Worm (Caenorhabditis elegans) whole organism, early embryonic: ENCODE measurements around the gene T16A1.5.

Experiments used
- B0310.2 ChIP-seq: sonication (generic microtip); optimal IDR thresholded peaks from 2 replicates; lab custom pipeline; 2016; ENCODE audit warnings: mild to moderate bottlenecking, missing genetic modification characterization, missing compliant biosample characterization
- F13C5.2 ChIP-seq: sonication (generic microtip); optimal IDR thresholded peaks from 2 replicates; lab custom pipeline; 2017; ENCODE audit warnings: mild to moderate bottlenecking, missing genetic modification characterization, inconsistent platforms, missing compliant biosample characterization
- aly-1 ChIP-seq: sonication (generic microtip); optimal IDR thresholded peaks from 2 replicates; lab custom pipeline; 2016; ENCODE audit warnings: missing genetic modification characterization, missing compliant biosample characterization
- ama-1 ChIP-seq: fragments of 150-350 bp; optimal IDR thresholded peaks from 2 replicates; lab custom pipeline; 2014
- ceh-13 ChIP-seq: fragments of 200-800 bp; sonication (Bioruptor generic); optimal IDR thresholded peaks from 2 replicates; lab custom pipeline; 2018; ENCODE audit warnings: mild to moderate bottlenecking, missing genetic modification characterization, missing compliant biosample characterization
- ceh-36 ChIP-seq: sonication (generic microtip); optimal IDR thresholded peaks from 2 replicates; lab custom pipeline; 2016; ENCODE audit warnings: missing genetic modification characterization, inconsistent platforms, missing compliant biosample characterization
- ets-7 ChIP-seq: sonication (generic microtip); optimal IDR thresholded peaks from 2 replicates; lab custom pipeline; 2016; ENCODE audit warnings: missing genotype, missing genetic modification characterization, missing compliant biosample characterization
- flt-1 ChIP-seq: fragments of 200-800 bp; sonication (Bioruptor generic); IDR thresholded peaks from 2 replicates; pipeline ENCODE4 v1.3.6; 2022; ENCODE audit warnings: missing genetic modification characterization, missing compliant biosample characterization
- hmbx-1 ChIP-seq: sonication (generic microtip); optimal IDR thresholded peaks from 2 replicates; lab custom pipeline; 2016; ENCODE audit warnings: mild to moderate bottlenecking, missing genetic modification characterization, missing compliant biosample characterization
- hmg-4 ChIP-seq: fragments of 200-800 bp; sonication (Bioruptor generic); optimal IDR thresholded peaks from 2 replicates; lab custom pipeline; 2018; ENCODE audit warnings: mild to moderate bottlenecking, missing genetic modification characterization, missing compliant biosample characterization
- hnd-1 ChIP-seq: sonication (generic microtip); optimal IDR thresholded peaks from 2 replicates; lab custom pipeline; 2016; ENCODE audit warnings: missing genetic modification characterization, missing compliant biosample characterization
- pes-1 ChIP-seq: fragments of 200-800 bp; sonication (Bioruptor generic); IDR thresholded peaks from 2 replicates; pipeline ENCODE4 v1.3.6; 2022; ENCODE audit warnings: missing genetic modification reagents, missing genetic modification characterization, missing compliant biosample characterization
- scrt-1 ChIP-seq: fragments of 200-800 bp; sonication (Bioruptor generic); IDR thresholded peaks from 2 replicates; pipeline ENCODE4 v1.3.6; 2022; ENCODE audit warnings: missing genetic modification characterization, missing compliant biosample characterization
- sea-1 ChIP-seq: fragments of 200-800 bp; sonication (Bioruptor generic); conservative IDR thresholded peaks from 2 replicates; pipeline ENCODE4 v1.3.6; 2022; ENCODE audit warnings: missing genetic modification characterization, missing compliant biosample characterization
- tbx-11 ChIP-seq: fragments of 200-800 bp; sonication (Bioruptor generic); IDR thresholded peaks from 2 replicates; pipeline ENCODE4 v1.3.6; 2022; ENCODE audit warnings: missing genetic modification characterization, missing compliant biosample characterization
- tbx-37 ChIP-seq: fragments of 200-800 bp; sonication (Bioruptor generic); conservative IDR thresholded peaks from 2 replicates; pipeline ENCODE4 v1.3.6; 2022; ENCODE audit warnings: missing genetic modification reagents, missing genetic modification characterization, missing compliant biosample characterization
- tra-4 ChIP-seq: sonication (generic microtip); optimal IDR thresholded peaks from 2 replicates; lab custom pipeline; 2017; ENCODE audit warnings: missing genetic modification characterization, missing compliant biosample characterization

Gene T16A1.5

ce11 chrII:2083726-2084179 is at the start of gene T16A1.5, which contains the start of gene fbxc-49:
T16A1.5 (minus strand) TSS chrII:2083826.
fbxc-49 (plus strand) TSS chrII:2084129.
- TF ChIP-seq sea-1 (GFP tag; lab: Robert Waterston, UW): no peak
- no peak for TF ChIP-seq hmg-4 (GFP tag; lab: Kevin White, UChicago)
- no peak for TF ChIP-seq scrt-1 (GFP tag; lab: Robert Waterston, UW)
- no peak for TF ChIP-seq tra-4 (tag; lab: Kevin White, UChicago)
- TF ChIP-seq aly-1 (tag; lab: Kevin White, UChicago): no peak
- TF ChIP-seq tbx-37: no peak
- no peak for TF ChIP-seq pes-1

DNA sequence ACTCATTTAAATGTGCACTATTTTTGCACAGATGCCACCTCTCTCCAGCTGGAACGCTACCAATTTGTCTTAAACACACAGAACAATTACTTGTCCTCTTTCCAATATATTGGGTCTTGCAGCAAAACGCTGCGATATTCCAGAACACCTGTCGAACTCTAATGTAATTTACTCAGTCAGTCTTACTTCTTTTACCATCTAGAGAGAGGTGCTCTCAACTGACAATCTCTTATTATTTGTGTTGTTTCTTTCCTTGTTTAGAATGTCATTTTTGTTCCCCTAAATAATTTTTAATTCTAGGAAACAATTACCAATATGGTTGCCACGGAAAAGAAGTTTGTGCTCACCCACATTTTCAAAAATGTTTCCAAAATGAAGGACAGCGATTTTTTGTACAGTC is 47.1 kb upstream of the T16A1.5 start, which contains the start of gene sdz-28:
TSS of gene sdz-28 (plus strand) at position 301 of the 400 bp plus-strand sequence.
- TF ChIP-seq ama-1 (lab: Kevin White, UChicago) (no peak), ets-7 (tag; lab: Kevin White, UChicago) (no peak), ceh-13 (GFP tag; lab: Kevin White, UChicago) (no peak), tbx-11 (GFP tag; lab: Robert Waterston, UW) (no peak), pes-1 (no peak), sea-1 (GFP tag; lab: Robert Waterston, UW) (no peak), ceh-36 (no peak), F13C5.2 (no peak), tbx-37 (no peak), hmbx-1 (no peak)

DNA sequence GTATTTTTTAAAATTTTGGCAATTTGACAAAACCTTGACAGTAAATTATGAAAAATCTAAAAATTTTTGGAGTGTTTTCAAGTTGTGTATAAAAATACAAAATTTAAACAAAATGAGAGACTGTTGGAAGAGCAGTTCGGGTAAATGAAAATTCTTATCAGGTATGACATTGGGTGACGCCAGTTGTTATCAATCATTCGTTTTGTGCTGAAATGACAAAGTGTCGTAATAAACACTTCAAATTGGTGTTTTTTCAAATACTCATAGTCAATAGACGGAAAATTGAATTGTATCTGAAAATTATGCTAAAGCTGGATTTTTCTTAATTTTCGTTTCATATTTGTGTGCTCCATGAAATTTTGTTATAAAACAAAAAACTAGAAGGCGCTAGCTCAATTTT is 39.1 kb upstream of the T16A1.5 start:
- TF ChIP-seq ama-1 (lab: Kevin White, UChicago): no peak
- TF ChIP-seq tbx-11 (GFP tag; lab: Robert Waterston, UW): no peak
- TF ChIP-seq flt-1 (GFP tag; lab: Robert Waterston, UW): no peak
- no peak for TF ChIP-seq ceh-36
- no peak for TF ChIP-seq F13C5.2
- TF ChIP-seq hnd-1 (tag; lab: Kevin White, UChicago): no peak
- no peak for TF ChIP-seq aly-1 (tag; lab: Kevin White, UChicago)
- no peak for TF ChIP-seq ets-7 (tag; lab: Kevin White, UChicago)
- TF ChIP-seq sea-1 (GFP tag; lab: Robert Waterston, UW): no peak
- TF ChIP-seq B0310.2 (tag; lab: Kevin White, UChicago): no peak
- no peak for TF ChIP-seq scrt-1 (GFP tag; lab: Robert Waterston, UW)
- no peak for TF ChIP-seq hmbx-1
- TF ChIP-seq ceh-13 (GFP tag; lab: Kevin White, UChicago): no peak
- TF ChIP-seq tra-4 (tag; lab: Kevin White, UChicago): no peak
- no peak for TF ChIP-seq tbx-37
- TF ChIP-seq hmg-4 (GFP tag; lab: Kevin White, UChicago): no peak
- TF ChIP-seq pes-1: no peak

- TF ChIP-seq B0310.2 (tag; lab: Kevin White, UChicago) (no peak), aly-1 (tag; lab: Kevin White, UChicago) (no peak)
These were observed 38.5 kb upstream of the T16A1.5 start, which contains the start of gene math-37 for ce11 chrII:2122091-2122490. math-37 (minus strand) TSS chrII:2122191.

DNA sequence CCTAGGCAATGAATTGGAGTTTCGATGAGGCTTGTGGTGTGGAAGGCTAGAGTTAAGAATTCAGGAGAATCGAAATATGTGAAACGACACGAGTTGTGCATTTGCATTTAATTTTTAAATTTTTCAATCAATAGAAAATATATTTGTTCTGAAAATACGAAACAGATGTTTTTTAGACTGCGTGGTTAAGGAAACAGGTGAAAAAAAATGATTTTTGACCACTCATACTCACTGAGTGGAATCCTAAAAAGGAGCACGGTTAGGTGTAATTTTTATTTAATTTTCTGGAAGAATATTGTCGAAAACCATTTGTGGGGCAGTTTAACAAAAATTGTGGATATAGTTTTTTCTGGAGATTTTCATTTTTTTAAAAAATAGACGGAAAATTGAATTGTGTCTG is 33.2 kb upstream of the T16A1.5 start, which contains the start of gene srh-195:
TSS of gene srh-195 (minus strand) at position 101 of the 400 bp plus-strand sequence.
- TF ChIP-seq B0310.2 (tag; lab: Kevin White, UChicago) (no peak), pes-1 (no peak), tbx-37 (no peak), flt-1 (GFP tag; lab: Robert Waterston, UW) (no peak), tbx-11 (GFP tag; lab: Robert Waterston, UW) (no peak), hmbx-1 (no peak)

DNA sequence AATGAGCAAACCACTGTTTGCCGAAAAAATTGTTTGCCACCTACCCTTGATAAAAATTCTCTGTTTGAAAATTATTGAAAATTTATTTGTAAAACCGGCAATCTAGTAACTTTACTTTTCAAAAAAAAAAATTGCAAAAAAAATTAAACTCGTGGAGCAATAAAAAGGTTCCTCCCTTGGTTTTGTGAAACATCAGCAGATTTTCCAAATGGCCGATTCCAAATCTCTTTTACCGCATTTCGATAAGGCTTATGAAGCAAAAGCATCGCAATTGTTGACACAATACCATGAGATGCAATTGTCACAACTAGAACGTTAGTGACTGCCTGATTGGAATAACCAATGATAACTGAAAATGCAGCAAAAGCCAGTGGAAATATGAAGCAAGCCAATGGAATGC is 30.9 kb upstream of the T16A1.5 start:
- TF ChIP-seq tra-4 (tag; lab: Kevin White, UChicago) (no peak), hmg-4 (GFP tag; lab: Kevin White, UChicago) (no peak), scrt-1 (GFP tag; lab: Robert Waterston, UW) (no peak), tbx-11 (GFP tag; lab: Robert Waterston, UW) (no peak), hnd-1 (tag; lab: Kevin White, UChicago) (no peak), B0310.2 (tag; lab: Kevin White, UChicago) (no peak), hmbx-1 (no peak), tbx-37 (no peak), F13C5.2 (no peak), aly-1 (tag; lab: Kevin White, UChicago) (no peak), ceh-36 (no peak), flt-1 (GFP tag; lab: Robert Waterston, UW) (no peak), ceh-13 (GFP tag; lab: Kevin White, UChicago) (no peak), ets-7 (tag; lab: Kevin White, UChicago) (no peak), sea-1 (GFP tag; lab: Robert Waterston, UW) (no peak), ama-1 (lab: Kevin White, UChicago) (no peak), pes-1 (no peak)

ce11 chrII:2112948-2113347 is 29.3 kb upstream of the T16A1.5 start, which contains the start of gene R52.6:
R52.6 (minus strand) TSS chrII:2113048.
- TF ChIP-seq aly-1 (tag; lab: Kevin White, UChicago): no peak
- TF ChIP-seq B0310.2 (tag; lab: Kevin White, UChicago): no peak
- no peak for TF ChIP-seq tbx-37
- no peak for TF ChIP-seq ama-1 (lab: Kevin White, UChicago)
- TF ChIP-seq tbx-11 (GFP tag; lab: Robert Waterston, UW): no peak
- TF ChIP-seq ets-7 (tag; lab: Kevin White, UChicago): no peak
- no peak for TF ChIP-seq tra-4 (tag; lab: Kevin White, UChicago)
- no peak for TF ChIP-seq flt-1 (GFP tag; lab: Robert Waterston, UW)
- no peak for TF ChIP-seq hmg-4 (GFP tag; lab: Kevin White, UChicago)
- TF ChIP-seq ceh-36: no peak
- TF ChIP-seq hmbx-1: no peak

DNA sequence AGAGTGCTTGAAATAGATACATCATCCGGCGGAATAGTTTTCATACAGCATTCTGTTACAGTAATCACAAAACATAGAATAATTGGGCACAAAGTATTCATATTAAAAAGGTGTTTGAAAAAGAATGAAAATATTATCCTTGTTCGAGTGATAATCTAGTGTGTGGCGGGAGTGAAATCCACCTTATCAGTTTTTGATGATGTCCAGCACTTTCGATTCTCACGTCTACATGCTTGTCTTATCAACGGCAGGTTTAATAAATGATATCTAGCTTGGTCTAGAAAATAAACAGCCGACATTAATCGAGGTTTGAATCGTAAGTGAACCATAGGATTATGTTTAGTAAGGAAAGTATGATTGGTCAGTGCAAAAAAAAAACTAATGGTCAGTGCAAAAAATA is 26.3 kb upstream of the T16A1.5 start, which contains the start of gene R52.5:
TSS of gene R52.5 (minus strand) at position 101 of the 400 bp plus-strand sequence.
- TF ChIP-seq sea-1 (GFP tag; lab: Robert Waterston, UW) (no peak), ceh-36 (no peak), flt-1 (GFP tag; lab: Robert Waterston, UW) (no peak), hnd-1 (tag; lab: Kevin White, UChicago) (no peak), aly-1 (tag; lab: Kevin White, UChicago) (no peak), hmbx-1 (no peak), tbx-11 (GFP tag; lab: Robert Waterston, UW) (no peak), B0310.2 (tag; lab: Kevin White, UChicago) (no peak), tbx-37 (no peak), pes-1 (no peak), F13C5.2 (no peak), tra-4 (tag; lab: Kevin White, UChicago) (no peak), ets-7 (tag; lab: Kevin White, UChicago) (no peak), ama-1 (lab: Kevin White, UChicago) (no peak), ceh-13 (GFP tag; lab: Kevin White, UChicago) (no peak), scrt-1 (GFP tag; lab: Robert Waterston, UW) (no peak), hmg-4 (GFP tag; lab: Kevin White, UChicago) (no peak)
